Worm (Caenorhabditis elegans) whole organism, L3 larva: ENCODE measurements around the gene ZK1067.4.

ENCODE experiments used
- ceh-82 ChIP-seq: fragments of 150-350 bp; optimal IDR thresholded peaks from 2 replicates; lab custom pipeline; 2014; ENCODE audit warnings: missing biosample characterization, missing genetic modification characterization
- lin-15B ChIP-seq: fragments of 150-350 bp; optimal IDR thresholded peaks from 2 replicates; lab custom pipeline; 2014; ENCODE audit warnings: missing biosample characterization, missing genetic modification characterization
- skn-1 ChIP-seq: fragments of 150-350 bp; optimal IDR thresholded peaks from 2 replicates; lab custom pipeline; 2014; ENCODE audit warnings: missing biosample characterization, missing genetic modification characterization
- unc-62 ChIP-seq: fragments of 150-350 bp; sonication (generic microtip); optimal IDR thresholded peaks from 4 replicates; lab custom pipeline; 2014; ENCODE audit warnings: missing biosample characterization, missing genetic modification reagents, missing genetic modification characterization

DNA sequence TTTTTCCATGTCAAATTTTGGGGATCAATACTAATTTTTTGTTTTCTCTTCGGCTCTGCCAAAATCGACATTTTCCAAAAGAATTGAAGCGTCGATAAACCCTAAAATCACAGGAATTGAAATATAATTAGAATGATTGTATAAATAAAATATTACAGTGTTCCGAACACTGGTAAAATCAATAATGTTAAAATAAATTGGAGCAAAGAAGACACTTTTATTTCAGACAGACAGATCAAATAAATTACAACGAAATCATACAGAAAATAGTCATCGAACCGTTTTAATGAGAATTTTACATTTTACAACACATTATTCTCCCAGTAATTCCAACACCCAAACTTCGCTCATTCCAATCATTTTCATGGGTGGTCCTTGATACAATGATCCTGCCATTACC, 42.4 kb upstream of the ZK1067.4 start, which contains the start of gene T23G7.3:
- no peak for TF ChIP-seq ceh-82 (tag; lab: Kevin White, UChicago)
- no peak for TF ChIP-seq lin-15B (tag; lab: Kevin White, UChicago)
- TF ChIP-seq unc-62 (GFP tag; lab: Kevin White, UChicago) = no peak
- no peak for TF ChIP-seq skn-1 (tag; lab: Kevin White, UChicago)
